Worm (Caenorhabditis elegans): ENCODE results near the gene F31A3.5.

Gene F31A3.5

ce11 chrX:17610406-17610981 is 47.1 kb upstream of the F31A3.5 start (continued):
- no peak for TF ChIP-seq lir-3 (tag; optimal IDR thresholded peaks at IDR 0.05; ENCODE audit: poor library complexity)
- TF ChIP-seq mef-2 (tag; optimal IDR thresholded peaks at IDR 0.05) = no peak

- no peak for TF ChIP-seq fkh-10 (GFP tag; optimal IDR thresholded peaks at IDR 0.05)
- TF ChIP-seq nhr-85 (tag) = no peak
- no peak for TF ChIP-seq lsy-2 (tag; optimal IDR thresholded peaks at IDR 0.05)
- no peak for TF ChIP-seq nhr-77 (tag; optimal IDR thresholded peaks at IDR 0.05)
- TF ChIP-seq nhr-84 (tag; optimal IDR thresholded peaks at IDR 0.05) = no peak
- TF ChIP-seq ceh-82 (tag; optimal IDR thresholded peaks at IDR 0.05) = no peak
Observed at ce11 chrX:17609948-17610347, 46.5 kb upstream of the F31A3.5 start, which contains the start of gene C16H3.3. TSS of gene C16H3.3 (minus strand) at chrX:17610048.

ce11 chrX:17601345-17601744 is 37.9 kb upstream of the F31A3.5 start:
- TF ChIP-seq mdl-1 (tag; optimal IDR thresholded peaks at IDR 0.05) = no peak
- TF ChIP-seq tlp-1 (tag; optimal IDR thresholded peaks at IDR 0.05) = peak; percentile 46
- TF ChIP-seq lin-35 (GFP tag; optimal IDR thresholded peaks at IDR 0.05) = peak in 1 of 2 experiments; percentile 13
- peak; percentile 57 for TF ChIP-seq pqm-1 (tag; optimal IDR thresholded peaks at IDR 0.05)
- no peak for TF ChIP-seq ces-1 (GFP tag; optimal IDR thresholded peaks at IDR 0.05)
- no peak for TF ChIP-seq efl-1 (optimal IDR thresholded peaks at IDR 0.05)
- TF ChIP-seq efl-1 (GFP tag; optimal IDR thresholded peaks at IDR 0.05 in 1 of 2) = peak in 1 of 2 experiments; percentile 60
- no peak for TF ChIP-seq fkh-8 (tag; optimal IDR thresholded peaks at IDR 0.05)
- TF ChIP-seq ztf-11 (tag; optimal IDR thresholded peaks at IDR 0.05) = no peak
- no peak for TF ChIP-seq fos-1 (tag; optimal IDR thresholded peaks at IDR 0.05)
- TF ChIP-seq nhr-47 (tag; optimal IDR thresholded peaks at IDR 0.05) = no peak
- no peak for TF ChIP-seq hlh-17 (GFP tag; optimal IDR thresholded peaks at IDR 0.05; ENCODE audit: borderline replicate concordance)
- TF ChIP-seq elt-2 (tag; optimal IDR thresholded peaks at IDR 0.05) = peak; percentile 74
- no peak for TF ChIP-seq lin-13 (GFP tag; optimal IDR thresholded peaks at IDR 0.05)
- no peak for TF ChIP-seq hpl-2 (GFP tag; optimal IDR thresholded peaks at IDR 0.05)
- peak; percentile 1 for TF ChIP-seq nhr-71 (tag; optimal IDR thresholded peaks at IDR 0.05)
- TF ChIP-seq aly-2 (tag; optimal IDR thresholded peaks at IDR 0.05) = no peak

- TF ChIP-seq lin-35 (GFP tag; optimal IDR thresholded peaks at IDR 0.05) (peak in 1 of 2 experiments; percentile 58), lin-14 (GFP tag; optimal IDR thresholded peaks at IDR 0.05) (peak; percentile 18), ceh-90 (tag; optimal IDR thresholded peaks at IDR 0.05) (no peak), ztf-11 (tag; optimal IDR thresholded peaks at IDR 0.05) (no peak), unc-62 (GFP tag; optimal IDR thresholded peaks at IDR 0.05) (no peak), nhr-12 (tag; optimal IDR thresholded peaks at IDR 0.05) (no peak), blmp-1 (tag; optimal IDR thresholded peaks at IDR 0.05) (peak; percentile 43), nhr-90 (tag; optimal IDR thresholded peaks at IDR 0.05; ENCODE audit: poor library complexity) (peak; percentile 12), nhr-71 (tag; optimal IDR thresholded peaks at IDR 0.05) (peak; percentile 30), efl-3 (GFP tag; optimal IDR thresholded peaks at IDR 0.05) (no peak), C04F5.9 (tag; optimal IDR thresholded peaks at IDR 0.05) (no peak), fkh-10 (GFP tag; optimal IDR thresholded peaks at IDR 0.05) (no peak), elt-2 (tag; optimal IDR thresholded peaks at IDR 0.05) (peak; percentile 97), nhr-20 (tag; optimal IDR thresholded peaks at IDR 0.05) (peak; percentile 34), pax-3 (tag; optimal IDR thresholded peaks at IDR 0.05) (peak; percentile 57)
Observed at ce11 chrX:17600139-17600538, 36.7 kb upstream of the F31A3.5 start, which contains the start of gene lec-9. TSS of gene lec-9 (plus strand) at chrX:17600487.

- TF ChIP-seq ceh-88 (GFP tag; IDR thresholded peaks at IDR 0.05) = no peak
- TF ChIP-seq tlp-1 (tag; optimal IDR thresholded peaks at IDR 0.05) = no peak
- TF ChIP-seq nhr-19 (GFP tag; conservative IDR thresholded peaks at IDR 0.05) = no peak
- TF ChIP-seq C04F5.9 (tag; optimal IDR thresholded peaks at IDR 0.05) = no peak
- TF ChIP-seq mdl-1 (tag; optimal IDR thresholded peaks at IDR 0.05) = peak in 1 of 2 experiments; percentile 4
- TF ChIP-seq xbp-1 (tag; optimal IDR thresholded peaks at IDR 0.05) = no peak
- TF ChIP-seq elt-2 (tag; optimal IDR thresholded peaks at IDR 0.05) = peak; percentile 18
Observed at ce11 chrX:17598712-17599111, 35.3 kb upstream of the F31A3.5 start.
